Worm (Caenorhabditis elegans) whole organism, L2 larva: ENCODE results near the gene C28G1.6.
A peak's percentile ranks its signal among the peaks of the same experiment; 100 is the strongest.

Source experiments
- C34F6.9 ChIP-seq: fragments of 150-350 bp; optimal IDR thresholded peaks from 2 replicates; lab custom pipeline; 2014; ENCODE audit warnings: missing biosample characterization, missing genetic modification characterization
- F13H6.1 ChIP-seq: sonication (generic microtip); optimal IDR thresholded peaks from 2 replicates; lab custom pipeline; 2016; ENCODE audit warnings: missing genetic modification characterization, missing compliant biosample characterization
- R02D3.7 ChIP-seq: fragments of 150-350 bp; optimal IDR thresholded peaks from 2 replicates; lab custom pipeline; 2014; ENCODE audit warnings: missing biosample characterization, missing genetic modification characterization
- Y55F3AM.14 ChIP-seq: fragments of 200-800 bp; sonication (Bioruptor generic); optimal IDR thresholded peaks from 2 replicates; lab custom pipeline; 2018; ENCODE audit warnings: mild to moderate bottlenecking, missing genetic modification characterization, missing compliant biosample characterization
- alr-1 ChIP-seq: fragments of 150-350 bp; optimal IDR thresholded peaks from 2 replicates; lab custom pipeline; 2014; ENCODE audit warnings: missing biosample characterization, missing genetic modification characterization
- aly-2 ChIP-seq: fragments of 150-350 bp; optimal IDR thresholded peaks from 2 replicates; lab custom pipeline; 2014; ENCODE audit warnings: missing biosample characterization, missing genetic modification characterization
- ama-1 ChIP-seq: fragments of 150-350 bp; optimal IDR thresholded peaks from 2 replicates; lab custom pipeline; 2018; ENCODE audit warnings: inconsistent platforms
- blmp-1 ChIP-seq: sonication (generic microtip); optimal IDR thresholded peaks from 2 replicates; lab custom pipeline; 2017; ENCODE audit warnings: missing genetic modification characterization, mild to moderate bottlenecking, missing compliant biosample characterization, antibody characterized with exemption, moderate library complexity; ENCODE audit not compliant: insufficient read depth
- ceh-16 ChIP-seq: fragments of 150-350 bp; optimal IDR thresholded peaks from 2 replicates; lab custom pipeline; 2014; ENCODE audit warnings: missing biosample characterization, missing genetic modification characterization
- ceh-82 ChIP-seq: fragments of 150-350 bp; optimal IDR thresholded peaks from 2 replicates; lab custom pipeline; 2014; ENCODE audit warnings: missing biosample characterization, missing genetic modification characterization
- dmd-4 ChIP-seq: sonication (generic microtip); optimal IDR thresholded peaks from 2 replicates; lab custom pipeline; 2017; ENCODE audit warnings: missing biosample characterization, missing genetic modification characterization
- egl-27 ChIP-seq: sonication (generic microtip); optimal IDR thresholded peaks from 3 replicates; lab custom pipeline; 2017; ENCODE audit warnings: missing biosample characterization, missing genetic modification reagents, missing genetic modification characterization
- elt-1 ChIP-seq: fragments of 150-350 bp; optimal IDR thresholded peaks from 2 replicates; lab custom pipeline; 2014; ENCODE audit warnings: missing biosample characterization, missing genetic modification characterization
- fos-1 ChIP-seq: fragments of 150-350 bp; optimal IDR thresholded peaks from 2 replicates; lab custom pipeline; 2014; ENCODE audit warnings: missing biosample characterization, missing genetic modification characterization
- gmeb-1 ChIP-seq: fragments of 150-350 bp; optimal IDR thresholded peaks from 2 replicates; lab custom pipeline; 2014; ENCODE audit warnings: missing biosample characterization, missing genetic modification characterization
- lin-11 ChIP-seq: fragments of 150-350 bp; sonication (generic microtip); optimal IDR thresholded peaks from 2 replicates; lab custom pipeline; 2014; ENCODE audit warnings: missing biosample characterization, missing genetic modification characterization, inconsistent platforms, mixed read lengths
- lin-13 ChIP-seq: fragments of 150-350 bp; optimal IDR thresholded peaks from 2 replicates; lab custom pipeline; 2014; ENCODE audit warnings: missing biosample characterization, missing genetic modification reagents, missing genetic modification characterization
- lin-39 ChIP-seq: fragments of 150-350 bp; optimal IDR thresholded peaks from 2 replicates; lab custom pipeline; 2014; ENCODE audit warnings: missing biosample characterization, missing genetic modification reagents, missing genetic modification characterization
- lsy-2 ChIP-seq, 2 experiments: fragments of 150-350 bp in 1 of 2; sonication (generic microtip) in 1 of 2; optimal IDR thresholded peaks; 2 replicates each; lab custom pipeline; 2014 to 2017; ENCODE audit warnings: missing biosample characterization in 2 of 2, missing genetic modification characterization in 2 of 2
- mab-5 ChIP-seq: fragments of 150-350 bp; optimal IDR thresholded peaks from 2 replicates; lab custom pipeline; 2014; ENCODE audit warnings: missing biosample characterization, missing genetic modification characterization
- mbf-1 ChIP-seq: sonication (generic microtip); optimal IDR thresholded peaks from 2 replicates; lab custom pipeline; 2017; ENCODE audit warnings: missing biosample characterization, missing genetic modification characterization
- mdl-1 ChIP-seq, 2 experiments: fragments of 150-350 bp in 1 of 2; sonication (generic microtip) in 1 of 2; optimal IDR thresholded peaks; 2 replicates each; lab custom pipeline; 2017; ENCODE audit warnings: missing biosample characterization in 2 of 2, missing genetic modification characterization in 2 of 2
- nhr-10 ChIP-seq: sonication (generic microtip); optimal IDR thresholded peaks from 2 replicates; lab custom pipeline; 2017; ENCODE audit warnings: missing biosample characterization, missing genetic modification characterization
- nhr-11 ChIP-seq: fragments of 150-350 bp; optimal IDR thresholded peaks from 2 replicates; lab custom pipeline; 2014; ENCODE audit warnings: missing biosample characterization, missing genetic modification characterization
- nhr-12 ChIP-seq: fragments of 150-350 bp; optimal IDR thresholded peaks from 2 replicates; lab custom pipeline; 2014; ENCODE audit warnings: missing biosample characterization, missing genetic modification characterization
- nhr-129 ChIP-seq: fragments of 150-350 bp; optimal IDR thresholded peaks from 2 replicates; lab custom pipeline; 2014; ENCODE audit warnings: missing biosample characterization, missing genetic modification characterization
- nhr-21 ChIP-seq: fragments of 150-350 bp; optimal IDR thresholded peaks from 2 replicates; lab custom pipeline; 2014; ENCODE audit warnings: missing biosample characterization, missing genetic modification characterization
- nhr-23 ChIP-seq: fragments of 150-350 bp; optimal IDR thresholded peaks from 2 replicates; lab custom pipeline; 2014; ENCODE audit warnings: missing biosample characterization, missing genetic modification reagents, missing genetic modification characterization
- nhr-25 ChIP-seq: fragments of 150-350 bp; sonication (generic microtip); optimal IDR thresholded peaks from 3 replicates; lab custom pipeline; 2014; ENCODE audit warnings: missing biosample characterization, missing genetic modification characterization
- nhr-77 ChIP-seq: fragments of 150-350 bp; optimal IDR thresholded peaks from 2 replicates; lab custom pipeline; 2014; ENCODE audit warnings: missing biosample characterization, missing genetic modification characterization
- peb-1 ChIP-seq: fragments of 150-350 bp; optimal IDR thresholded peaks from 2 replicates; lab custom pipeline; 2014; ENCODE audit warnings: missing biosample characterization, missing genetic modification characterization
- sem-4 ChIP-seq: fragments of 150-350 bp; optimal IDR thresholded peaks from 2 replicates; lab custom pipeline; 2014; ENCODE audit warnings: missing biosample characterization, missing genetic modification reagents, missing genetic modification characterization
- sma-3 ChIP-seq: sonication (generic microtip); optimal IDR thresholded peaks from 2 replicates; lab custom pipeline; 2016; ENCODE audit warnings: missing genetic modification reagents, missing genetic modification characterization, missing compliant biosample characterization
- sma-9 ChIP-seq, 2 experiments: fragments of 150-350 bp in 1 of 2; sonication (generic microtip) in 1 of 2; optimal IDR thresholded peaks; 2 replicates each; lab custom pipeline; 2014 to 2016; ENCODE audit warnings: missing genetic modification characterization in 2 of 2, mild to moderate bottlenecking in 1 of 2, missing biosample characterization in 1 of 2, missing compliant biosample characterization in 1 of 2, missing genetic modification reagents in 1 of 2, moderate library complexity in 1 of 2
- unc-55 ChIP-seq: fragments of 150-350 bp; sonication (generic microtip); optimal IDR thresholded peaks from 3 replicates; lab custom pipeline; 2014; ENCODE audit warnings: missing biosample characterization, missing genetic modification reagents, missing genetic modification characterization
- unc-62 ChIP-seq: fragments of 150-350 bp; optimal IDR thresholded peaks from 2 replicates; lab custom pipeline; 2014; ENCODE audit warnings: missing biosample characterization, missing genetic modification reagents, missing genetic modification characterization
- zag-1 ChIP-seq: fragments of 150-350 bp; optimal IDR thresholded peaks from 2 replicates; lab custom pipeline; 2014; ENCODE audit warnings: missing biosample characterization, missing genetic modification characterization
- ztf-11 ChIP-seq: sonication (generic microtip); optimal IDR thresholded peaks from 2 replicates; lab custom pipeline; 2017; ENCODE audit warnings: missing biosample characterization, missing genetic modification characterization

Gene C28G1.6

DNA sequence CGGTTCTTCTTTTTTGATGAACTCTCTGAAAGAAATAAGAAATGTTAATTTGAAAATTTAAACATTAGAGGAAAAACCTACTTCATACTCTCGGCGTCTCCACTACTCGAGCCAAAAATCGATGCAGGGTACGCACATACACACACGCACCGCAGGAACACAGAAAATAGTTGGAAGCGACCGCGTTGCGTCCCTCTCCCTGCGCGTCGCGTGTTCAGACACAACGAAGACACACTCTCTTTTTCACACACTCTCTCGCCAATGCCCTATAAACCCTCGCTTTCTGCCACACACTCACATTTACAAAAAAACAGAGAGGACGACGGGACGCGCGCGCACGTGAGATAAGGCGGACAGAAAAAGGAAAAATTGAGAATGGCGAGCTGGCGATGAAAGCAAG, 20.2 kb downstream of the C28G1.6 start, which contains the start of gene R04E5.9 (continued):
- TF ChIP-seq alr-1 = no peak
- peak; percentile 96 for TF ChIP-seq unc-55 (GFP tag; lab: Kevin White, UChicago)
- TF ChIP-seq egl-27 = peak; percentile 86

DNA sequence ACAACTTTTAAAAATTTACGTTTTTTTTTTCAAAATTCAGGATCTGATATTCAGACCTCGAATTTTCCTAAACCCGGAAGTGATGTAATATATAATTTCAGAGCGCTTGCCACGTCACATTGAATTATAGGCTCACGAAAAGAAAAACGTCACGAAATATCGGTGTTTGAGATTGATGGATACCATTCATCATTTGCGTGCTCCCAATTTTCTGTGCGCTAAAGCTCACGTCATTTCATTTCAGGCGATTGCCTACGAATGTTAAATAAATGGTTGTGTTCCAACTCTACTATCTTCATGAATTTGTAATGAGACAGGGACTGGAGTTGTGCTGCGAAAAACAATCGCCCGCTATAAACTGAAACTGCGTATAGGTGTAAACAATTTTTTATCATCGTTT, 22.3 kb downstream of the C28G1.6 start:
- TF ChIP-seq zag-1 (tag; lab: Kevin White, UChicago) (no peak), nhr-11 (tag; lab: Kevin White, UChicago) (no peak), unc-55 (GFP tag; lab: Kevin White, UChicago) (peak; percentile 36), gmeb-1 (no peak), ama-1 (lab: Kevin White, UChicago) (no peak)

DNA sequence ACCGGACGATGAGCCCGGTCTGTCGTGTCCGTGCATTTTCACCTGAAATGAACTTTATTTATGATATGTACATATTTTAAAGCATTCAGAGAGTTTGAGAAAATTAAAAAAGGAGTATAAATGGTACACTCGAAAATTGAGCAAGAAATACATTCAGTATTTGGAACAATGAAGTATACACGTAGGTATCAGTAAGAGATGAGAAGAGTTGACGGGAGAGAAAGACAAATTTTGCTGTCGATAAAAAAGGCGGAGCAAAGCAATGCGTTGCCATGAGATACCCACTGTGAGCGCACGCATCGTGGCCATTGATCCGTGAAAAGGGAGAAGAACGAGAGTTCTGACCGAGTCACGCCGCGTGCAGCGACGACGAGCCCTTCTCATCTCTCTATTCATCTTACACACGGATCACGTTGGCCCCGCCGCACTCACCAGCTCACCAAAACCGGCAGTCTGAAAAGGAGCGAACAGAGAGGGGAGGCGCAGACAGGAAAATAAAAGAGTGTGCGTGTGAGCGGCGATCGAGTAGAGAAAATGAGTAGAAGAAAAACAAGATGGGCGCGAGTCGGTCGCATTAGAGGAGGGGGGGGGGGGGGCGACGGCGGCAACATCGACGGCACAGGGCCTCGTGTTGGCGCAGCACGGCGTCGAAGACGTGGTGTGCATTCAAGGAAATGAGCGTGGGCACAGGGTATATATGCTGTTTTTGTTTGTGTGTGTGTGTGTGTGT, 24.8 kb downstream of the C28G1.6 start, which contains the start of gene R04E5.8:
TSS of gene R04E5.8 (minus strand) at position 51 of the 730 bp plus-strand sequence.
- TF ChIP-seq F13H6.1 (tag; lab: Kevin White, UChicago) = peak; percentile 41
- no peak for TF ChIP-seq aly-2 (tag; lab: Kevin White, UChicago)
- TF ChIP-seq fos-1 (tag; lab: Kevin White, UChicago) = no peak
- no peak for TF ChIP-seq unc-62 (GFP tag; lab: Kevin White, UChicago)
- no peak for TF ChIP-seq nhr-23 (tag; lab: Kevin White, UChicago)
- TF ChIP-seq nhr-25 = no peak
- peak; percentile 37 for TF ChIP-seq C34F6.9 (tag; lab: Kevin White, UChicago)
- TF ChIP-seq unc-55 (GFP tag; lab: Kevin White, UChicago) = peak; percentile 31
- no peak for TF ChIP-seq nhr-11 (tag; lab: Kevin White, UChicago)
- TF ChIP-seq sma-3 (GFP tag; lab: Kevin White, UChicago) = no peak
- TF ChIP-seq R02D3.7 (tag; lab: Kevin White, UChicago) = no peak
- peak; percentile 39 for TF ChIP-seq Y55F3AM.14 (GFP tag; lab: Kevin White, UChicago)
- TF ChIP-seq lin-13 (GFP tag; lab: Kevin White, UChicago) = peak; percentile 43
- no peak for TF ChIP-seq mbf-1 (tag; lab: Kevin White, UChicago)
- no peak for TF ChIP-seq nhr-10 (tag; lab: Kevin White, UChicago)
- TF ChIP-seq elt-1 = no peak
- no peak for TF ChIP-seq mab-5
- no peak for TF ChIP-seq blmp-1
- TF ChIP-seq sem-4 (tag; lab: Kevin White, UChicago) = no peak
- no peak for TF ChIP-seq dmd-4 (tag; lab: Kevin White, UChicago)
- no peak for TF ChIP-seq nhr-77
- TF ChIP-seq lin-11 (tag; lab: Kevin White, UChicago) = peak; percentile 35
- TF ChIP-seq mdl-1 (tag; optimal IDR thresholded peaks at IDR 0.05; lab: Kevin White, UChicago) = peak in 1 of 2 experiments; percentile 40
- TF ChIP-seq zag-1 (tag; lab: Kevin White, UChicago) = peak; percentile 48
- TF ChIP-seq lsy-2 (tag; optimal IDR thresholded peaks at IDR 0.05; lab: Kevin White, UChicago) = peak in 1 of 2 experiments; percentile 22
- no peak for TF ChIP-seq peb-1 (tag; lab: Kevin White, UChicago)
- peak; percentile 12 for TF ChIP-seq nhr-21
- no peak for TF ChIP-seq ztf-11 (tag; lab: Kevin White, UChicago)
- peak; percentile 30 for TF ChIP-seq nhr-129 (tag; lab: Kevin White, UChicago)
- peak; percentile 18 for TF ChIP-seq sma-9 (GFP tag; optimal IDR thresholded peaks at IDR 0.05; lab: Kevin White, UChicago)
- no peak for TF ChIP-seq sma-9 (tag; optimal IDR thresholded peaks at IDR 0.05; lab: Kevin White, UChicago)
- TF ChIP-seq, all 48 proteins: peak for 12

DNA sequence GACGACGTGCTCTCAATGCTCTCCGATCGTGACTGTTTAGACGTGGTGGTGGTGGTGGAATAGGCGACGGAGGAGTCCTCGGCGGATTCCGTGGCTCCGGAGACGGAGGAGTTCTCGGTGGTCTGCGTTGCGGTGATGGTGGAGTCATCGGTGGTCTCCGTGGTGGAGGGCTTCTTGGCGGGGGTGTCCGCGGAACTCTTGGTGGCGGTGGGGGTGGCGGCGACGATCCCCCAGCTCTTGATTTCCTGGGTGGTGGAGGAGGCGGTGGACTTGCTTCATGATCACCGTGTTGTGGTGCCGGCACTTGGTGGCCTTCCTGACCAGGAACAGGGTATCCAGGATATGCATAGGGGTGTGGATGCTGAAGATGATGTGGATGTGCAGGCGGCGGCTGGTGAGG, 25.6 kb downstream of the C28G1.6 start:
- TF ChIP-seq fos-1 (tag; lab: Kevin White, UChicago) (no peak), nhr-129 (tag; lab: Kevin White, UChicago) (no peak), lin-39 (no peak), sma-3 (GFP tag; lab: Kevin White, UChicago) (no peak), gmeb-1 (no peak), nhr-12 (tag; lab: Kevin White, UChicago) (no peak), alr-1 (no peak), blmp-1 (no peak), peb-1 (tag; lab: Kevin White, UChicago) (no peak), nhr-10 (tag; lab: Kevin White, UChicago) (no peak), sma-9 (GFP tag; optimal IDR thresholded peaks at IDR 0.05; lab: Kevin White, UChicago) (no peak), sma-9 (tag; optimal IDR thresholded peaks at IDR 0.05; lab: Kevin White, UChicago) (no peak), ceh-82 (tag; lab: Kevin White, UChicago) (no peak), zag-1 (tag; lab: Kevin White, UChicago) (no peak), ceh-16 (no peak), unc-55 (GFP tag; lab: Kevin White, UChicago) (no peak), mdl-1 (tag; optimal IDR thresholded peaks at IDR 0.05; lab: Kevin White, UChicago) (no peak), egl-27 (no peak), C34F6.9 (tag; lab: Kevin White, UChicago) (no peak), dmd-4 (tag; lab: Kevin White, UChicago) (no peak)
- TF ChIP-seq, all 48 proteins: peak for 0
